Fruit fly (Drosophila melanogaster) whole organism, embryonic: ENCODE measurements around the gene CG6726.

Experiments used
- Adf1 ChIP-seq: fragments of 200-800 bp; sonication (Bioruptor generic); IDR thresholded peaks from 2 replicates; pipeline ENCODE4 v1.3.6; 2022; ENCODE audit warnings: missing biosample characterization, missing genetic modification characterization
- CG10321 ChIP-seq: fragments of 200-800 bp; sonication (Bioruptor generic); IDR thresholded peaks from 2 replicates; pipeline ENCODE4 v1.3.6; 2022; ENCODE audit warnings: missing biosample characterization, missing genetic modification characterization
- CG11093 ChIP-seq: fragments of 200-800 bp; sonication (Bioruptor generic); IDR thresholded peaks from 3 replicates; pipeline ENCODE4 v1.3.6; 2022; ENCODE audit warnings: missing biosample characterization, missing genetic modification characterization
- CG11504 ChIP-seq: fragments of 200-800 bp; sonication (Bioruptor generic); optimal IDR thresholded peaks from 3 replicates; lab custom pipeline; 2019; ENCODE audit warnings: missing biosample characterization, mild to moderate bottlenecking, missing genetic modification characterization, moderate library complexity
- CG1233 ChIP-seq: fragments of 200-800 bp; sonication (Bioruptor generic); optimal IDR thresholded peaks from 4 replicates; lab custom pipeline; 2018; ENCODE audit warnings: missing biosample characterization, mild to moderate bottlenecking, missing genetic modification characterization
- CG12942 ChIP-seq: fragments of 200-800 bp; sonication (Bioruptor generic); optimal IDR thresholded peaks from 3 replicates; lab custom pipeline; 2016; ENCODE audit warnings: missing biosample characterization, missing genetic modification characterization
- CG13624 ChIP-seq: fragments of 200-800 bp; sonication (Bioruptor generic); optimal IDR thresholded peaks from 2 replicates; lab custom pipeline; 2016; ENCODE audit warnings: missing biosample characterization, missing genetic modification characterization
- CG14014 ChIP-seq: fragments of 200-800 bp; sonication (Bioruptor generic); IDR thresholded peaks from 2 replicates; pipeline ENCODE4 v1.3.6; 2022; ENCODE audit warnings: missing biosample characterization, missing genetic modification characterization
- CG14860 ChIP-seq: fragments of 200-800 bp; sonication (Bioruptor generic); IDR thresholded peaks from 3 replicates; pipeline ENCODE4 v1.3.6; 2022; ENCODE audit warnings: missing biosample characterization, missing genetic modification characterization; ENCODE audit not compliant: partially characterized antibody
- CG16779 ChIP-seq: fragments of 200-800 bp; sonication (Bioruptor generic); IDR thresholded peaks from 2 replicates; pipeline ENCODE4 v1.3.6; 2022; ENCODE audit warnings: missing biosample characterization, missing genetic modification characterization
- CG17802 ChIP-seq: fragments of 200-800 bp; sonication (Bioruptor generic); optimal IDR thresholded peaks from 2 replicates; lab custom pipeline; 2018; ENCODE audit warnings: missing biosample characterization, mild to moderate bottlenecking, missing genetic modification characterization, moderate library complexity
- CG2116 ChIP-seq: fragments of 200-800 bp; sonication (Bioruptor generic); optimal IDR thresholded peaks from 3 replicates; lab custom pipeline; 2018; ENCODE audit warnings: missing biosample characterization, mild to moderate bottlenecking, missing genetic modification characterization
- CG32532 ChIP-seq: fragments of 200-800 bp; sonication (Bioruptor generic); IDR thresholded peaks from 2 replicates; pipeline ENCODE4 v1.3.6; 2022; ENCODE audit warnings: missing biosample characterization, missing genetic modification characterization
- CG3995 ChIP-seq: fragments of 200-800 bp; sonication (Bioruptor generic); optimal IDR thresholded peaks from 3 replicates; lab custom pipeline; 2016; ENCODE audit warnings: missing biosample characterization, missing genetic modification characterization
- CG4854 ChIP-seq: fragments of 200-800 bp; sonication (Bioruptor generic); optimal IDR thresholded peaks from 2 replicates; lab custom pipeline; 2016; ENCODE audit warnings: missing biosample characterization, missing genetic modification characterization, inconsistent platforms
- CG6175 ChIP-seq: fragments of 200-800 bp; sonication (Bioruptor generic); IDR thresholded peaks from 3 replicates; pipeline ENCODE4 v1.3.6; 2022; ENCODE audit warnings: missing biosample characterization, missing genetic modification characterization
- CG7928 ChIP-seq: fragments of 200-800 bp; sonication (Bioruptor generic); optimal IDR thresholded peaks from 2 replicates; lab custom pipeline; 2017; ENCODE audit warnings: missing biosample characterization, mild to moderate bottlenecking, missing genetic modification characterization
- CG7987 ChIP-seq: fragments of 200-800 bp; sonication (Bioruptor generic); optimal IDR thresholded peaks from 2 replicates; lab custom pipeline; 2018; ENCODE audit warnings: missing biosample characterization, mild to moderate bottlenecking, missing genetic modification characterization, moderate library complexity
- CG8388 ChIP-seq: fragments of 200-800 bp; sonication (Bioruptor generic); optimal IDR thresholded peaks from 2 replicates; lab custom pipeline; 2019; ENCODE audit warnings: missing biosample characterization, mild to moderate bottlenecking, missing genetic modification characterization, moderate library complexity
- CG8478 ChIP-seq: fragments of >200 bp; optimal IDR thresholded peaks from 2 replicates; lab custom pipeline; 2018
- CG9215 ChIP-seq: fragments of 200-800 bp; sonication (Bioruptor generic); IDR thresholded peaks from 2 replicates; pipeline ENCODE4 v1.3.6; 2022; ENCODE audit warnings: missing biosample characterization, missing genetic modification characterization
- E2f1 ChIP-seq: fragments of 200-800 bp; sonication (Bioruptor generic); IDR thresholded peaks from 2 replicates; pipeline ENCODE4 v1.3.6; 2022; ENCODE audit warnings: missing biosample characterization, missing genetic modification characterization
- Fer2 ChIP-seq: fragments of 200-800 bp; sonication (Bioruptor generic); optimal IDR thresholded peaks from 2 replicates; lab custom pipeline; 2018; ENCODE audit warnings: missing biosample characterization, mild to moderate bottlenecking, missing genetic modification characterization, moderate library complexity
- Gsc ChIP-seq: fragments of 200-800 bp; sonication (Bioruptor generic); IDR thresholded peaks from 2 replicates; pipeline ENCODE4 v1.3.6; 2022; ENCODE audit warnings: missing biosample characterization, missing genetic modification characterization
- Hey ChIP-seq: fragments of 200-800 bp; sonication (Bioruptor generic); optimal IDR thresholded peaks from 3 replicates; lab custom pipeline; 2018; ENCODE audit warnings: missing biosample characterization, mild to moderate bottlenecking, missing genetic modification characterization
- MTF-1 ChIP-seq: fragments of 200-800 bp; sonication (Bioruptor generic); optimal IDR thresholded peaks from 2 replicates; lab custom pipeline; 2018; ENCODE audit warnings: missing biosample characterization, mild to moderate bottlenecking, missing genetic modification characterization, borderline replicate concordance
- Taf1 ChIP-seq: fragments of 200-800 bp; sonication (Bioruptor generic); IDR thresholded peaks from 2 replicates; pipeline ENCODE4 v1.3.6; 2022; ENCODE audit warnings: missing biosample characterization, missing genetic modification characterization
- Xbp1 ChIP-seq: fragments of 200-800 bp; sonication (Bioruptor generic); optimal IDR thresholded peaks from 3 replicates; lab custom pipeline; 2016; ENCODE audit warnings: missing biosample characterization, mild to moderate bottlenecking, missing genetic modification characterization
- ap ChIP-seq: fragments of 200-800 bp; sonication (Bioruptor generic); IDR thresholded peaks from 2 replicates; pipeline ENCODE4 v1.3.6; 2022; ENCODE audit warnings: missing biosample characterization, missing genetic modification characterization
- chif ChIP-seq, 2 experiments: fragments of 200-800 bp; sonication (Bioruptor generic); optimal IDR thresholded peaks; 3 replicates each; lab custom pipeline; 2016; ENCODE audit warnings: missing biosample characterization in 2 of 2, missing genetic modification characterization in 2 of 2
- chinmo ChIP-seq: fragments of 200-800 bp; sonication (Bioruptor generic); IDR thresholded peaks from 4 replicates; pipeline ENCODE4 v1.3.6; 2022; ENCODE audit warnings: missing biosample characterization, missing genetic modification characterization; ENCODE audit not compliant: partially characterized antibody
- dimm ChIP-seq: fragments of 200-800 bp; sonication (Bioruptor generic); IDR thresholded peaks from 2 replicates; pipeline ENCODE4 v1.3.6; 2022; ENCODE audit warnings: missing biosample characterization, missing genetic modification characterization
- dmrt11E ChIP-seq: fragments of 200-800 bp; sonication (Bioruptor generic); optimal IDR thresholded peaks from 3 replicates; lab custom pipeline; 2018; ENCODE audit warnings: missing biosample characterization, mild to moderate bottlenecking, missing genetic modification characterization, moderate library complexity
- dysf ChIP-seq: fragments of 200-800 bp; sonication (Bioruptor generic); IDR thresholded peaks from 3 replicates; pipeline ENCODE4 v1.3.6; 2022; ENCODE audit warnings: missing biosample characterization, missing genetic modification characterization
- gce ChIP-seq: fragments of 200-800 bp; sonication (Bioruptor generic); IDR thresholded peaks from 3 replicates; pipeline ENCODE4 v1.3.6; 2022; ENCODE audit warnings: missing biosample characterization, missing genetic modification characterization
- gcm ChIP-seq: fragments of 200-800 bp; sonication (Bioruptor generic); optimal IDR thresholded peaks from 2 replicates; lab custom pipeline; 2019; ENCODE audit warnings: missing biosample characterization, mild to moderate bottlenecking, missing genetic modification characterization, moderate library complexity
- gsb ChIP-seq: fragments of 200-800 bp; sonication (Bioruptor generic); IDR thresholded peaks from 2 replicates; pipeline ENCODE4 v1.3.6; 2022; ENCODE audit warnings: missing biosample characterization, missing genetic modification characterization
- hth ChIP-seq: fragments of >200 bp; optimal IDR thresholded peaks from 2 replicates; lab custom pipeline; 2017; ENCODE audit warnings: inconsistent platforms
- kay ChIP-seq: fragments of 200-800 bp; sonication (Bioruptor generic); optimal IDR thresholded peaks from 2 replicates; lab custom pipeline; 2016; ENCODE audit warnings: missing biosample characterization, missing genetic modification characterization
- klu ChIP-seq: fragments of 200-800 bp; sonication (Bioruptor generic); IDR thresholded peaks from 2 replicates; pipeline ENCODE4 v1.3.6; 2022; ENCODE audit warnings: missing biosample characterization, missing genetic modification characterization
- nmo ChIP-seq: fragments of 200-800 bp; sonication (Bioruptor generic); optimal IDR thresholded peaks from 2 replicates; lab custom pipeline; 2018; ENCODE audit warnings: missing biosample characterization, mild to moderate bottlenecking, missing genetic modification characterization, moderate library complexity
- org-1 ChIP-seq: fragments of 200-800 bp; sonication (Bioruptor generic); optimal IDR thresholded peaks from 2 replicates; lab custom pipeline; 2017; ENCODE audit warnings: missing biosample characterization, missing genetic modification characterization
- pzg ChIP-seq: fragments of 200-800 bp; sonication (Bioruptor generic); optimal IDR thresholded peaks from 3 replicates; lab custom pipeline; 2018; ENCODE audit warnings: missing biosample characterization, mild to moderate bottlenecking, missing genetic modification characterization, moderate library complexity
- salm ChIP-seq: fragments of 200-800 bp; sonication (Bioruptor generic); optimal IDR thresholded peaks from 2 replicates; lab custom pipeline; 2018; ENCODE audit warnings: missing biosample characterization, mild to moderate bottlenecking, missing genetic modification characterization
- sima ChIP-seq: fragments of 200-800 bp; sonication (Bioruptor generic); optimal IDR thresholded peaks from 2 replicates; lab custom pipeline; 2016; ENCODE audit warnings: missing biosample characterization, missing genetic modification characterization
- sna ChIP-seq: fragments of 200-800 bp; sonication (Bioruptor generic); IDR thresholded peaks from 2 replicates; pipeline ENCODE4 v1.3.6; 2022; ENCODE audit warnings: missing biosample characterization, missing genetic modification characterization; ENCODE audit not compliant: partially characterized antibody
- sqz ChIP-seq: fragments of 200-800 bp; sonication (Bioruptor generic); optimal IDR thresholded peaks from 3 replicates; lab custom pipeline; 2018; ENCODE audit warnings: missing biosample characterization, mild to moderate bottlenecking, missing genetic modification characterization
- stc ChIP-seq: fragments of 200-800 bp; sonication (Bioruptor generic); IDR thresholded peaks from 2 replicates; pipeline ENCODE4 v1.3.6; 2022; ENCODE audit warnings: missing biosample characterization, missing genetic modification characterization
- yki ChIP-seq: fragments of >200 bp; optimal IDR thresholded peaks from 3 replicates; lab custom pipeline; 2018
- zen ChIP-seq: fragments of 200-800 bp; sonication (Bioruptor generic); optimal IDR thresholded peaks from 3 replicates; lab custom pipeline; 2018; ENCODE audit warnings: missing biosample characterization, mild to moderate bottlenecking, missing genetic modification characterization, moderate library complexity
- zfh1 ChIP-seq: fragments of 200-800 bp; sonication (Bioruptor generic); IDR thresholded peaks from 3 replicates; pipeline ENCODE4 v1.3.6; 2022; ENCODE audit warnings: missing biosample characterization, missing genetic modification characterization

The CG6726 gene

DNA sequence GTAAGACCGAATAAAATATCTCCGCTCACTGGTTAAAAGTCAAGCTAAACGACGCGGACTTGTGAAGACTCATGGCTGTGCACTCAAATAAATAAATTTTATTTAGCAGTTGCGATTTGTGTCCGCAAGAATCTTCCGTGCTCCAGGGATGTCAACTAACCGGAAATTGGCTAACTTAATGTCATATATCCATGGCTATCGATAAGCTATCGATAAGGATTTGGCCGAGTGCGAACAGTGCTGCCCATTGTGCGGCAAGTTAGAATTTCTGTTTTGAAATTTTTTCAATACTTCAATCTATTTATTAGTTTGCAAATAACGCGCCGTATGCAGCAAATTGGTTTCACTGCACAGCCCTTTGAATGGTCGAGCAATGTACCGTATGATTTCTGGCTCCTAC is 37.6 kb upstream of the CG6726 start, which contains the start of gene p53 (continued):
- TF ChIP-seq CG4854 (GFP tag; lab: Kevin White, UChicago), result peak; percentile 77
- 0 out of 2 replicates have a peak, but pooled peaks have one; percentile 26 for TF ChIP-seq dimm
- TF ChIP-seq sna (GFP tag; lab: Robert Waterston, UW), result peak; percentile 61; the same call in 1 of the 2 replicates
- peak; percentile 62 for TF ChIP-seq dmrt11E (tag; lab: Kevin White, UChicago)
- TF ChIP-seq CG6175, result 0 out of 3 replicates have a peak, but pooled peaks have one; percentile 42
- no peak for TF ChIP-seq CG11093 (GFP tag; lab: Robert Waterston, UW)
- no peak for TF ChIP-seq CG11504 (tag; lab: Kevin White, UChicago)
- TF ChIP-seq E2f1, result 0 out of 2 replicates have a peak, but pooled peaks have one; percentile 20
- peak; percentile 61 for TF ChIP-seq Xbp1 (GFP tag; lab: Kevin White, UChicago)
- peak; percentile 71 for TF ChIP-seq pzg
- peak; percentile 42; the same call in 1 of the 2 replicates for TF ChIP-seq klu (GFP tag; lab: Robert Waterston, UW)
- TF ChIP-seq CG2116, result peak; percentile 84
- TF ChIP-seq CG7928 (GFP tag; lab: Kevin White, UChicago), result peak; percentile 84
- no peak for TF ChIP-seq Taf1
- TF ChIP-seq Fer2 (tag; lab: Kevin White, UChicago), result peak; percentile 57
- TF ChIP-seq Adf1 (GFP tag; lab: Robert Waterston, UW), result no peak
- peak; percentile 76 for TF ChIP-seq zfh1
- peak; percentile 43 for TF ChIP-seq org-1 (GFP tag; lab: Kevin White, UChicago)
- peak; percentile 84 for TF ChIP-seq CG13624
- peak; percentile 94 for TF ChIP-seq CG7987 (GFP tag; lab: Kevin White, UChicago)
- TF ChIP-seq CG14860 (GFP tag; lab: Robert Waterston, UW), result peak; percentile 63
- TF ChIP-seq Gsc (GFP tag; lab: Robert Waterston, UW), result no peak
- TF ChIP-seq CG16779 (GFP tag; lab: Robert Waterston, UW), result 0 out of 2 replicates have a peak, but pooled peaks have one; percentile 5
- TF ChIP-seq CG3995 (GFP tag; lab: Kevin White, UChicago), result peak; percentile 62
- peak; percentile 86 for TF ChIP-seq MTF-1 (GFP tag; lab: Kevin White, UChicago)
- TF ChIP-seq CG9215 (GFP tag; lab: Robert Waterston, UW), result 0 out of 2 replicates have a peak, but pooled peaks have one; percentile 25
- peak; percentile 55 for TF ChIP-seq CG8388 (GFP tag; lab: Kevin White, UChicago)
- peak; percentile 60; the same call in 1 of the 2 replicates for TF ChIP-seq CG14014 (GFP tag; lab: Robert Waterston, UW)
- TF ChIP-seq CG10321 (GFP tag; lab: Robert Waterston, UW), result peak; percentile 46; the same call in 1 of the 2 replicates
- no peak for TF ChIP-seq hth (lab: Kevin White, UChicago)
- peak; percentile 17 for TF ChIP-seq gcm (GFP tag; lab: Kevin White, UChicago)
- peak; percentile 43 for TF ChIP-seq CG12942 (GFP tag; lab: Kevin White, UChicago)
- TF ChIP-seq ap (GFP tag; lab: Robert Waterston, UW), result peak; percentile 37; the same call in 1 of the 2 replicates
- peak; percentile 48 to 79 for TF ChIP-seq chif (GFP tag; optimal IDR thresholded peaks at IDR 0.05; lab: Kevin White, UChicago)
- 0 out of 3 replicates have a peak, but pooled peaks have one; percentile 41 for TF ChIP-seq gce (GFP tag; lab: Robert Waterston, UW)
- TF ChIP-seq stc (GFP tag; lab: Robert Waterston, UW), result peak; percentile 76
- peak; percentile 52 for TF ChIP-seq zen (tag; lab: Kevin White, UChicago)
- peak; percentile 80 for TF ChIP-seq CG17802 (tag; lab: Kevin White, UChicago)
- TF ChIP-seq Hey (tag; lab: Kevin White, UChicago), result no peak
- 0 out of 4 replicates have a peak, but pooled peaks have one; percentile 48 for TF ChIP-seq chinmo (GFP tag; lab: Robert Waterston, UW)
- TF ChIP-seq kay (GFP tag; lab: Kevin White, UChicago), result peak; percentile 27
- no peak for TF ChIP-seq yki (lab: Kevin White, UChicago)
- TF ChIP-seq nmo, result peak; percentile 67
- TF ChIP-seq gsb (GFP tag; lab: Robert Waterston, UW), result peak; percentile 65
- TF ChIP-seq CG1233, result peak; percentile 84
- TF ChIP-seq sqz (GFP tag; lab: Kevin White, UChicago), result peak; percentile 45
- TF ChIP-seq CG8478 (lab: Kevin White, UChicago), result no peak
- TF ChIP-seq sima (GFP tag; lab: Kevin White, UChicago), result peak; percentile 16
- TF ChIP-seq dysf (GFP tag; lab: Robert Waterston, UW), result peak; percentile 74; the same call in 2 of the 3 replicates
- TF ChIP-seq salm (tag; lab: Kevin White, UChicago), result peak; percentile 22
- TF ChIP-seq CG32532 (GFP tag; lab: Robert Waterston, UW), result peak; percentile 80
